Worm (Caenorhabditis elegans) whole organism, young adult: ENCODE measurements around the gene srd-11.

ENCODE experiments used
- B0336.3 ChIP-seq: fragments of 200-800 bp; sonication (Bioruptor generic); IDR thresholded peaks from 2 replicates; pipeline ENCODE4 v1.3.6; 2022; ENCODE audit warnings: missing genetic modification characterization, missing compliant biosample characterization
- C06A6.2 ChIP-seq: fragments of 200-800 bp; sonication (Bioruptor generic); conservative IDR thresholded peaks from 2 replicates; pipeline ENCODE4 v1.3.6; 2022; ENCODE audit warnings: missing genetic modification characterization, missing compliant biosample characterization
- C17E4.6 ChIP-seq: fragments of 200-800 bp; sonication (Bioruptor generic); IDR thresholded peaks from 2 replicates; pipeline ENCODE4 v1.3.6; 2022; ENCODE audit warnings: missing genetic modification reagents, missing genetic modification characterization, missing compliant biosample characterization
- F37B4.10 ChIP-seq: fragments of 200-800 bp; sonication (Bioruptor generic); IDR thresholded peaks from 2 replicates; pipeline ENCODE4 v1.3.6; 2022; ENCODE audit warnings: missing genetic modification characterization, missing compliant biosample characterization
- F55B11.4 ChIP-seq: sonication (generic microtip); optimal IDR thresholded peaks from 2 replicates; lab custom pipeline; 2016; ENCODE audit warnings: missing compliant biosample characterization, missing genetic modification characterization, borderline replicate concordance; ENCODE audit not compliant: insufficient read depth
- K11D2.4 ChIP-seq: fragments of 200-800 bp; sonication (Bioruptor generic); IDR thresholded peaks from 2 replicates; pipeline ENCODE4 v1.3.6; 2022; ENCODE audit warnings: missing genetic modification reagents, missing genetic modification characterization, missing compliant biosample characterization
- Y53G8AR.9 ChIP-seq: fragments of 200-800 bp; sonication (Bioruptor generic); conservative IDR thresholded peaks from 2 replicates; pipeline ENCODE4 v1.3.6; 2022; ENCODE audit warnings: missing genetic modification reagents, missing genetic modification characterization, missing compliant biosample characterization
- Y56A3A.18 ChIP-seq: fragments of 200-800 bp; sonication (Bioruptor generic); IDR thresholded peaks from 2 replicates; pipeline ENCODE4 v1.3.6; 2022; ENCODE audit warnings: missing genetic modification reagents, missing genetic modification characterization, missing compliant biosample characterization
- Y95B8A.8 ChIP-seq: fragments of 200-800 bp; sonication (Bioruptor generic); IDR thresholded peaks from 2 replicates; pipeline ENCODE4 v1.3.6; 2022; ENCODE audit warnings: missing genetic modification reagents, missing genetic modification characterization, missing compliant biosample characterization
- ama-1 ChIP-seq, 3 experiments: fragments of 150-350 bp in 1 of 3; sonication (generic microtip) in 2 of 3; optimal IDR thresholded peaks; 2 replicates each; lab custom pipeline; 2014 to 2018; ENCODE audit warnings: missing biosample characterization in 2 of 3, missing genetic modification characterization in 2 of 3, missing genetic modification reagents in 2 of 3
- atf-7 ChIP-seq: sonication (generic microtip); optimal IDR thresholded peaks from 2 replicates; lab custom pipeline; 2017; ENCODE audit warnings: mild to moderate bottlenecking, missing genetic modification characterization, missing compliant biosample characterization
- attf-6 ChIP-seq: fragments of 200-800 bp; sonication (Bioruptor generic); IDR thresholded peaks from 2 replicates; pipeline ENCODE4 v1.3.6; 2022; ENCODE audit warnings: missing genetic modification reagents, missing genetic modification characterization, missing compliant biosample characterization
- bed-1 ChIP-seq: fragments of 200-800 bp; sonication (Bioruptor generic); IDR thresholded peaks from 2 replicates; pipeline ENCODE4 v1.3.6; 2022; ENCODE audit warnings: missing genetic modification reagents, missing genetic modification characterization, missing compliant biosample characterization
- ceh-79 ChIP-seq: sonication (generic microtip); optimal IDR thresholded peaks from 2 replicates; lab custom pipeline; 2017; ENCODE audit warnings: mild to moderate bottlenecking, missing genetic modification characterization, missing compliant biosample characterization
- die-1 ChIP-seq: sonication (generic microtip); optimal IDR thresholded peaks from 2 replicates; lab custom pipeline; 2016; ENCODE audit warnings: missing genotype, mild to moderate bottlenecking, missing genetic modification characterization, missing compliant biosample characterization
- ekl-4 ChIP-seq: fragments of 200-800 bp; sonication (Bioruptor generic); IDR thresholded peaks from 2 replicates; pipeline ENCODE4 v1.3.6; 2022; ENCODE audit warnings: missing genetic modification reagents, missing genetic modification characterization, missing compliant biosample characterization
- hrde-1 ChIP-seq: sonication (generic microtip); optimal IDR thresholded peaks from 2 replicates; lab custom pipeline; 2016; ENCODE audit warnings: missing genetic modification characterization, mild to moderate bottlenecking, missing compliant biosample characterization, moderate library complexity, missing genotype, missing genetic modification reagents, borderline replicate concordance
- lin-35 ChIP-seq, 3 experiments: fragments of 150-350 bp in 2 of 3; sonication (generic microtip) in 1 of 3; optimal IDR thresholded peaks; 2 replicates each; lab custom pipeline; 2014 to 2018; ENCODE audit warnings: missing biosample characterization in 3 of 3, missing genetic modification characterization in 3 of 3, missing genetic modification reagents in 3 of 3
- lin-40 ChIP-seq: sonication (generic microtip); optimal IDR thresholded peaks from 2 replicates; lab custom pipeline; 2016; ENCODE audit warnings: missing genetic modification characterization, mild to moderate bottlenecking, missing compliant biosample characterization, missing genotype, missing genetic modification reagents
- lin-54 ChIP-seq: fragments of 200-800 bp; sonication (Bioruptor generic); optimal IDR thresholded peaks from 2 replicates; lab custom pipeline; 2018; ENCODE audit warnings: mild to moderate bottlenecking, missing genetic modification characterization, missing compliant biosample characterization
- lir-1 ChIP-seq: fragments of 200-800 bp; sonication (Bioruptor generic); conservative IDR thresholded peaks from 2 replicates; pipeline ENCODE4 v1.3.6; 2022; ENCODE audit warnings: missing genetic modification reagents, missing genetic modification characterization, missing compliant biosample characterization
- mxl-1 ChIP-seq: sonication (generic microtip); optimal IDR thresholded peaks from 2 replicates; lab custom pipeline; 2016; ENCODE audit warnings: missing genetic modification characterization, missing compliant biosample characterization
- nfya-1 ChIP-seq: sonication (generic microtip); optimal IDR thresholded peaks from 2 replicates; lab custom pipeline; 2017; ENCODE audit warnings: antibody characterized with exemption, missing compliant biosample characterization, missing genetic modification characterization, borderline replicate concordance; ENCODE audit not compliant: insufficient read depth
- nfyb-1 ChIP-seq: fragments of 200-800 bp; sonication (Bioruptor generic); IDR thresholded peaks from 2 replicates; pipeline ENCODE4 v1.3.6; 2022; ENCODE audit warnings: missing genetic modification reagents, missing genetic modification characterization, missing compliant biosample characterization
- nhr-80 ChIP-seq: sonication (generic microtip); optimal IDR thresholded peaks from 2 replicates; lab custom pipeline; 2016; ENCODE audit warnings: missing genetic modification characterization, missing compliant biosample characterization
- repo-1 ChIP-seq: sonication (generic microtip); optimal IDR thresholded peaks from 2 replicates; lab custom pipeline; 2017; ENCODE audit warnings: mild to moderate bottlenecking, missing genetic modification characterization, missing compliant biosample characterization
- somi-1 ChIP-seq: fragments of 200-800 bp; sonication (Bioruptor generic); optimal IDR thresholded peaks from 2 replicates; lab custom pipeline; 2018; ENCODE audit warnings: mild to moderate bottlenecking, missing genetic modification characterization, missing compliant biosample characterization
- sptf-2 ChIP-seq: fragments of 200-800 bp; sonication (Bioruptor generic); optimal IDR thresholded peaks from 2 replicates; lab custom pipeline; 2018; ENCODE audit warnings: mild to moderate bottlenecking, missing genetic modification characterization, missing compliant biosample characterization
- xnd-1 ChIP-seq: sonication (generic microtip); optimal IDR thresholded peaks from 2 replicates; lab custom pipeline; 2016; ENCODE audit warnings: missing genotype, missing genetic modification reagents, missing genetic modification characterization, missing compliant biosample characterization
- ztf-18 ChIP-seq: sonication (generic microtip); optimal IDR thresholded peaks from 2 replicates; lab custom pipeline; 2016; ENCODE audit warnings: missing genotype, mild to moderate bottlenecking, missing genetic modification characterization, missing compliant biosample characterization
- ztf-22 ChIP-seq: fragments of 200-800 bp; sonication (Bioruptor generic); optimal IDR thresholded peaks from 2 replicates; lab custom pipeline; 2018; ENCODE audit warnings: mild to moderate bottlenecking, missing genetic modification characterization, moderate library complexity, missing compliant biosample characterization
- ztf-25 ChIP-seq: fragments of 200-800 bp; sonication (Bioruptor generic); IDR thresholded peaks from 2 replicates; pipeline ENCODE4 v1.3.6; 2022; ENCODE audit warnings: missing genetic modification reagents, missing genetic modification characterization, missing compliant biosample characterization

srd-11 gene

ce11 chrV:13653713-13654393, 34.2 kb upstream of the srd-11 start, which contains the start of gene lpin-1:
Gene lpin-1 (minus strand): TSS chrV:13654129.
- TF ChIP-seq sptf-2 (GFP tag; lab: Kevin White, UChicago): no peak
- no peak for TF ChIP-seq bed-1 (GFP tag; lab: Robert Waterston, UW)
- peak; percentile 70 for TF ChIP-seq nhr-80
- TF ChIP-seq nfyb-1 (GFP tag; lab: Robert Waterston, UW): 0 out of 2 replicates have a peak, but pooled peaks have one; percentile 7
- no peak for TF ChIP-seq ama-1 (optimal IDR thresholded peaks at IDR 0.05; lab: Kevin White, UChicago)
- TF ChIP-seq ama-1 (GFP tag; optimal IDR thresholded peaks at IDR 0.05; lab: Kevin White, UChicago): peak in 1 of 2 experiments; percentile 19
- peak in 1 of 3 experiments; percentile 46 for TF ChIP-seq lin-35 (GFP tag; optimal IDR thresholded peaks at IDR 0.05; lab: Kevin White, UChicago)
- TF ChIP-seq ceh-79 (tag; lab: Kevin White, UChicago): peak; percentile 29
- TF ChIP-seq Y53G8AR.9: 0 out of 2 replicates have a peak, but pooled peaks have one; percentile 12
- TF ChIP-seq C17E4.6 (GFP tag; lab: Robert Waterston, UW): 0 out of 2 replicates have a peak, but pooled peaks have one; percentile 12
- no peak for TF ChIP-seq die-1
- TF ChIP-seq, all 124 proteins: peak for 7

ce11 chrV:13652322-13652721, 32.7 kb upstream of the srd-11 start:
- TF ChIP-seq Y95B8A.8 (GFP tag; lab: Robert Waterston, UW) (no peak), F55B11.4 (tag; lab: Kevin White, UChicago) (no peak), xnd-1 (no peak), lin-54 (GFP tag; lab: Kevin White, UChicago) (no peak), lin-40 (tag; lab: Kevin White, UChicago) (no peak), Y56A3A.18 (GFP tag; lab: Robert Waterston, UW) (no peak), ztf-25 (GFP tag; lab: Robert Waterston, UW) (no peak), attf-6 (GFP tag; lab: Robert Waterston, UW) (0 out of 2 replicates have a peak, but pooled peaks have one; percentile 17), bed-1 (GFP tag; lab: Robert Waterston, UW) (no peak), F37B4.10 (GFP tag; lab: Robert Waterston, UW) (0 out of 2 replicates have a peak, but pooled peaks have one; percentile 77), die-1 (no peak)

ce11 chrV:13650800-13651199, 31.1 kb upstream of the srd-11 start:
- no peak for TF ChIP-seq ekl-4 (GFP tag; lab: Robert Waterston, UW)
- no peak for TF ChIP-seq die-1
- TF ChIP-seq ztf-18 (tag; lab: Kevin White, UChicago): no peak
- TF ChIP-seq hrde-1 (tag; lab: Kevin White, UChicago): no peak
- TF ChIP-seq C06A6.2 (GFP tag; lab: Robert Waterston, UW): 0 out of 2 replicates have a peak, but pooled peaks have one; percentile 32
- TF ChIP-seq atf-7 (tag; lab: Kevin White, UChicago): no peak
- no peak for TF ChIP-seq ama-1 (optimal IDR thresholded peaks at IDR 0.05; lab: Kevin White, UChicago)
- TF ChIP-seq ama-1 (GFP tag; optimal IDR thresholded peaks at IDR 0.05; lab: Kevin White, UChicago): no peak
- no peak for TF ChIP-seq nfya-1 (tag; lab: Kevin White, UChicago)
- TF ChIP-seq mxl-1: no peak
- no peak for TF ChIP-seq ztf-22
- no peak for TF ChIP-seq somi-1
- no peak for TF ChIP-seq K11D2.4 (GFP tag; lab: Robert Waterston, UW)
- no peak for TF ChIP-seq lir-1
- no peak for TF ChIP-seq B0336.3 (GFP tag; lab: Robert Waterston, UW)
- TF ChIP-seq repo-1: peak; percentile 23
